Worm (Caenorhabditis elegans) whole organism, L1 larva: ENCODE data around the gene idpp-7.
A peak's percentile ranks its signal among the peaks of the same experiment; 100 is the strongest.
"Not testable (repeated sequence)": the region's sequence is repeated elsewhere in the genome, so short reads cannot be mapped to it uniquely, and the experiment has no call there.

Source experiments
- F16B12.6 ChIP-seq: fragments of 150-350 bp; optimal IDR thresholded peaks from 2 replicates; lab custom pipeline; 2014; ENCODE audit warnings: missing biosample characterization, missing genetic modification characterization
- aly-2 ChIP-seq: fragments of 150-350 bp; optimal IDR thresholded peaks from 2 replicates; lab custom pipeline; 2014; ENCODE audit warnings: missing biosample characterization, missing genetic modification characterization
- blmp-1 ChIP-seq: fragments of 150-350 bp; optimal IDR thresholded peaks from 2 replicates; lab custom pipeline; 2014; ENCODE audit warnings: missing biosample characterization, missing genetic modification characterization
- ceh-8 ChIP-seq: fragments of 200-800 bp; sonication (Bioruptor generic); optimal IDR thresholded peaks from 2 replicates; lab custom pipeline; 2018; ENCODE audit warnings: mild to moderate bottlenecking, missing genetic modification characterization, moderate library complexity, missing compliant biosample characterization
- dpl-1 ChIP-seq, 3 experiments: fragments of 150-350 bp in 2 of 3; sonication (generic microtip) in 1 of 3; optimal IDR thresholded peaks; 2 replicates each; lab custom pipeline; 2014 to 2017; ENCODE audit warnings: missing biosample characterization in 3 of 3, missing genetic modification characterization in 3 of 3, missing genetic modification reagents in 3 of 3
- efl-1 ChIP-seq, 4 experiments: fragments of 150-350 bp; optimal IDR thresholded peaks in 3 of 4; peaks in 1 of 4; 1 replicate in 1 of 4; 2 replicates in 3 of 4; lab custom pipeline; 2014; ENCODE audit warnings: missing biosample characterization in 2 of 4, missing genetic modification characterization in 2 of 4, missing genetic modification reagents in 2 of 4
- egl-13 ChIP-seq: sonication (generic microtip); optimal IDR thresholded peaks from 2 replicates; lab custom pipeline; 2016; ENCODE audit warnings: missing genotype, missing genetic modification reagents, missing genetic modification characterization, missing compliant biosample characterization
- elt-3 ChIP-seq, 6 experiments: fragments of 150-350 bp in 1 of 6; sonication (generic microtip); optimal IDR thresholded peaks; 2 replicates each; lab custom pipeline; 2017 to 2018; ENCODE audit warnings: missing biosample characterization in 6 of 6, missing genetic modification characterization in 6 of 6, inconsistent platforms in 1 of 6
- fos-1 ChIP-seq: fragments of 150-350 bp; optimal IDR thresholded peaks from 2 replicates; lab custom pipeline; 2014; ENCODE audit warnings: missing biosample characterization, missing genetic modification characterization
- grh-1 ChIP-seq: fragments of 200-800 bp; sonication (Bioruptor generic); IDR thresholded peaks from 2 replicates; pipeline ENCODE4 v1.3.6; 2022; ENCODE audit warnings: missing genetic modification reagents, missing genetic modification characterization, missing compliant biosample characterization
- jun-1 ChIP-seq: fragments of 150-350 bp; optimal IDR thresholded peaks from 2 replicates; lab custom pipeline; 2014; ENCODE audit warnings: missing biosample characterization, missing genetic modification reagents, missing genetic modification characterization
- lin-15B ChIP-seq: fragments of 150-350 bp; sonication (generic microtip); optimal IDR thresholded peaks from 3 replicates; lab custom pipeline; 2014; ENCODE audit warnings: missing biosample characterization, missing genetic modification characterization
- lin-35 ChIP-seq, 2 experiments: fragments of 150-350 bp; optimal IDR thresholded peaks; 2 replicates each; lab custom pipeline; 2014; ENCODE audit warnings: missing biosample characterization in 2 of 2, missing genetic modification characterization in 2 of 2, missing genetic modification reagents in 2 of 2
- lsy-2 ChIP-seq, 2 experiments: fragments of 150-350 bp; optimal IDR thresholded peaks; 2 replicates each; lab custom pipeline; 2014; ENCODE audit warnings: missing biosample characterization in 2 of 2, missing genetic modification characterization in 2 of 2
- mab-9 ChIP-seq: fragments of 200-800 bp; sonication (Bioruptor generic); IDR thresholded peaks from 2 replicates; pipeline ENCODE4 v1.3.6; 2022; ENCODE audit warnings: missing genetic modification reagents, missing genetic modification characterization, missing compliant biosample characterization
- mdl-1 ChIP-seq, 2 experiments: fragments of 150-350 bp; optimal IDR thresholded peaks; 2 replicates each; lab custom pipeline; 2014 to 2017; ENCODE audit warnings: missing biosample characterization in 2 of 2, missing genetic modification characterization in 2 of 2, inconsistent platforms in 1 of 2
- nhr-12 ChIP-seq: sonication (generic microtip); optimal IDR thresholded peaks from 2 replicates; lab custom pipeline; 2017; ENCODE audit warnings: missing biosample characterization, missing genetic modification characterization
- nhr-28 ChIP-seq: fragments of 150-350 bp; optimal IDR thresholded peaks from 2 replicates; lab custom pipeline; 2014; ENCODE audit warnings: missing biosample characterization, missing genetic modification characterization
- nhr-85 ChIP-seq: sonication (generic microtip); peaks from one replicate; lab custom pipeline; 2016; ENCODE audit warnings: missing genetic modification characterization, inconsistent platforms, missing compliant biosample characterization
- nhr-90 ChIP-seq: sonication (generic microtip); optimal IDR thresholded peaks from 2 replicates; lab custom pipeline; 2016; ENCODE audit warnings: mild to moderate bottlenecking, missing genetic modification characterization, missing compliant biosample characterization; ENCODE audit not compliant: poor library complexity
- sptf-1 ChIP-seq: fragments of 150-350 bp; optimal IDR thresholded peaks from 2 replicates; lab custom pipeline; 2014; ENCODE audit warnings: missing biosample characterization, missing genetic modification characterization
- sup-37 ChIP-seq: fragments of 200-800 bp; sonication (Bioruptor generic); optimal IDR thresholded peaks from 2 replicates; lab custom pipeline; 2018; ENCODE audit warnings: mild to moderate bottlenecking, missing genetic modification characterization, missing compliant biosample characterization
- tbx-2 ChIP-seq: sonication (generic microtip); optimal IDR thresholded peaks from 2 replicates; lab custom pipeline; 2016; ENCODE audit warnings: missing genetic modification characterization, missing compliant biosample characterization
- tlp-1 ChIP-seq: fragments of 150-350 bp; optimal IDR thresholded peaks from 2 replicates; lab custom pipeline; 2014; ENCODE audit warnings: missing biosample characterization, missing genetic modification characterization
- unc-62 ChIP-seq: fragments of 150-350 bp; optimal IDR thresholded peaks from 2 replicates; lab custom pipeline; 2014; ENCODE audit warnings: missing biosample characterization, missing genetic modification reagents, missing genetic modification characterization
- unc-86 ChIP-seq: sonication (generic microtip); optimal IDR thresholded peaks from 2 replicates; lab custom pipeline; 2016; ENCODE audit warnings: missing genetic modification characterization, missing compliant biosample characterization
- zip-4 ChIP-seq: fragments of 200-800 bp; sonication (Bioruptor generic); optimal IDR thresholded peaks from 2 replicates; lab custom pipeline; 2018; ENCODE audit warnings: mild to moderate bottlenecking, missing genetic modification characterization, moderate library complexity, missing compliant biosample characterization
- ztf-11 ChIP-seq, 2 experiments: sonication (generic microtip); optimal IDR thresholded peaks; 2 replicates each; lab custom pipeline; 2016 to 2017; ENCODE audit warnings: missing genetic modification characterization in 2 of 2, missing biosample characterization in 1 of 2, missing compliant biosample characterization in 1 of 2
- ztf-4 ChIP-seq: fragments of 150-350 bp; optimal IDR thresholded peaks from 2 replicates; lab custom pipeline; 2014; ENCODE audit warnings: missing biosample characterization, missing genetic modification characterization

The idpp-7 gene

ce11 chrIV:12719664-12720063 is at the start of gene idpp-7:
Gene idpp-7 (plus strand): TSS chrIV:12719964.
- no peak for TF ChIP-seq efl-1 (optimal IDR thresholded peaks at IDR 0.05; lab: Kevin White, UChicago)
- peak in 1 of 2 experiments; percentile 7 for TF ChIP-seq efl-1 (GFP tag; optimal IDR thresholded peaks at IDR 0.05 in 1 of 2; lab: Kevin White, UChicago)
- peak; percentile 41 for TF ChIP-seq nhr-85
- no peak for TF ChIP-seq egl-13

- TF ChIP-seq nhr-12 (tag; lab: Kevin White, UChicago) (no peak), unc-86 (no peak), ceh-8 (no peak), mab-9 (GFP tag; lab: Robert Waterston, UW) (no peak), fos-1 (tag; lab: Kevin White, UChicago) (no peak), nhr-28 (no peak), efl-1 (optimal IDR thresholded peaks at IDR 0.05; lab: Kevin White, UChicago) (no peak), efl-1 (GFP tag; optimal IDR thresholded peaks at IDR 0.05 in 1 of 2; lab: Kevin White, UChicago) (no peak), F16B12.6 (tag; lab: Kevin White, UChicago) (no peak), ztf-11 (tag; optimal IDR thresholded peaks at IDR 0.05; lab: Kevin White, UChicago) (no peak), tbx-2 (tag; lab: Kevin White, UChicago) (no peak), unc-62 (GFP tag; lab: Kevin White, UChicago) (no peak), jun-1 (tag; lab: Kevin White, UChicago) (no peak), grh-1 (GFP tag; lab: Robert Waterston, UW) (no peak)
Measured at ce11 chrIV:12674700-12675099, 45.1 kb upstream of the idpp-7 start, which contains the start of gene T23B5.4. Gene T23B5.4 (plus strand): TSS chrIV:12675000.

DNA sequence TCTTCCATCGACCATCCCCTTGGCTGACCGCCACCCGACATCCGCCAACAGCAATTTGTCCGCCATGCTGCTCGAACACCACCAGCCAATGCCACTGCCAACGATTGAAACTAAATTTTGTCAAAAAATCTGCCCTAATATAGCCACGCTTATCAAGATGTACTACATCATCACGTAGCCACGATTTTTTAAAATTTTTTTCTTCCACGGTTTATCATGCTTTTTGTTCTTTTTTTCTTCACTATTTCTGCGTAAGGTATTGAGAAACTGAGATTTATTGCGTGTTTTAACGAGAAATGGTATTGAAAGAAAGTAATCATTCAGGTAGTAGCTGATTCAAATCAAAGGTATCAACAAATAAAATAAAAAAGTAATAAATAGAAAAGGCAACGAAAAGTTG is 42.6 kb upstream of the idpp-7 start, which contains the start of gene T23B5.6:
TSS of gene T23B5.6 (minus strand) at position 101 of the 400 bp plus-strand sequence.
- TF ChIP-seq dpl-1 (GFP tag; optimal IDR thresholded peaks at IDR 0.05; lab: Kevin White, UChicago); egl-13; sptf-1 (tag; lab: Kevin White, UChicago): not testable (repeated sequence)
- TF ChIP-seq, all 84 proteins: peak for 0; not testable (repeated sequence) for 84

DNA sequence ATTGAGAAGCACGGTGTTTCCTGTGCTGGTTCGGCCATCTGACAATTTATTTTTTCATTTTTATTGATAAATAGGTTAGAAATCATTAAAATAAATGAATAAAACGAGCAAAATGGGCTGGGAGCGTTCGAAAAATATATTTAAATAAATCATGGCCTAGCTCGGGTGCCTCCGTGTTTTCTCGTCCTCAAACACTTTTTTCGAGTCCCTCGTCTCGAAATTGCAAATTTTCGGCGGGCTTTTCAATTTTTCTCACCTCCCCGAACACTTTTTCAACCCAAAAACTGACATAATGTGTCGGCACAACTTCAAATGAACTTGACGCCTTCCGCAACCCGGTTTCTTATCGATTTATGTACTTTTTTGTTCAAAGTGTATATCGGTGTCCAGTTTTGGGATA is 35.4 kb upstream of the idpp-7 start, which contains the start of gene prmt-9:
TSS of gene prmt-9 (minus strand) at position 38 of the 400 bp plus-strand sequence.
- TF ChIP-seq lsy-2 (tag; optimal IDR thresholded peaks at IDR 0.05; lab: Kevin White, UChicago) = peak in 1 of 2 experiments; percentile 38
- peak; percentile 6 for TF ChIP-seq lin-15B (tag; lab: Kevin White, UChicago)
- TF ChIP-seq lin-35 (GFP tag; optimal IDR thresholded peaks at IDR 0.05; lab: Kevin White, UChicago) = peak; percentile 66 to 76
- no peak for TF ChIP-seq nhr-90 (tag; lab: Kevin White, UChicago)
- peak; percentile 20 to 77 (median 66) for TF ChIP-seq dpl-1 (GFP tag; optimal IDR thresholded peaks at IDR 0.05; lab: Kevin White, UChicago)
- TF ChIP-seq efl-1 (optimal IDR thresholded peaks at IDR 0.05; lab: Kevin White, UChicago) = peak in 1 of 2 experiments; percentile 61
- TF ChIP-seq efl-1 (GFP tag; optimal IDR thresholded peaks at IDR 0.05 in 1 of 2; lab: Kevin White, UChicago) = peak; percentile 75 to 94

ce11 chrIV:12684826-12685594 is 34.8 kb upstream of the idpp-7 start:
- TF ChIP-seq mdl-1 (tag; optimal IDR thresholded peaks at IDR 0.05; lab: Kevin White, UChicago) (no peak), zip-4 (GFP tag; lab: Kevin White, UChicago) (no peak), blmp-1 (peak; percentile 91), sup-37 (no peak), aly-2 (no peak), elt-3 (tag; optimal IDR thresholded peaks at IDR 0.05; lab: Kevin White, UChicago) (peak in 1 of 6 experiments; percentile 3), tlp-1 (tag; lab: Kevin White, UChicago) (no peak), nhr-85 (peak; percentile 57), nhr-12 (tag; lab: Kevin White, UChicago) (no peak), efl-1 (optimal IDR thresholded peaks at IDR 0.05; lab: Kevin White, UChicago) (no peak), efl-1 (GFP tag; optimal IDR thresholded peaks at IDR 0.05 in 1 of 2; lab: Kevin White, UChicago) (no peak), ztf-4 (no peak)
